Fruit fly (Drosophila melanogaster) whole organism: ENCODE measurements around the gene CG18530.

Experiments used
- CG8478 ChIP-seq: fragments of >200 bp; optimal IDR thresholded peaks from 2 replicates; lab custom pipeline; 2018; ENCODE audit warnings: inconsistent platforms
- Dll ChIP-seq: fragments of >200 bp; optimal IDR thresholded peaks from 2 replicates; lab custom pipeline; 2017
- EcR ChIP-seq, 2 experiments: fragments of >200 bp; optimal IDR thresholded peaks; 2 replicates each; lab custom pipeline; 2017; ENCODE audit warnings: missing biosample characterization in 2 of 2, missing genetic modification characterization in 2 of 2, missing genetic modification reagents in 2 of 2
- pan ChIP-seq: fragments of >200 bp; optimal IDR thresholded peaks from 2 replicates; lab custom pipeline; 2017
- psq ChIP-seq: fragments of >200 bp; optimal IDR thresholded peaks from 2 replicates; lab custom pipeline; 2017
- usp ChIP-seq: fragments of >200 bp; optimal IDR thresholded peaks from 2 replicates; lab custom pipeline; 2017; ENCODE audit warnings: missing biosample characterization, missing genetic modification characterization, mixed read lengths

CG18530 gene

DNA sequence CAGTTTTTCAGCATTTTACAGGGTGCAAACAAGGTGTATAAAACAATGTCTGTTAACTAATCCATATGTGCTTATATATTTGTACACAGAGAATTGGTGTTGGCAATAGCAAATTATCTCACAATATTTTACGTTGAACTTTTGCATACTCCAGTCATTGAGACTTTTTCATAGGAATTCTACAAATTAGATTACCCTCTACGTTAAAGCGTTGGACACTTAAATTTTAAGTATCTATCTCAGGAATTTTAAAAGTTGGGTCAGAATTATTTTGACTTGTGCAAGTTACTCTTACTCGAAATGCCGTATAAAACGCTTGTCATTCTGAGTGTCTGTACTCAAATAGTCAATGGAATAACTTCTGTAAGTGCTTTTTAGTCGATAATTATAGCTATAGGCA is at the start of gene CG18530:
TSS of gene CG18530 (plus strand) at position 301 of the 400 bp plus-strand sequence.
- no peak for TF ChIP-seq usp (GFP tag; lab: Kevin White, UChicago)
- no peak for TF ChIP-seq CG8478 (lab: Kevin White, UChicago)
- no peak for TF ChIP-seq EcR (GFP tag; optimal IDR thresholded peaks at IDR 0.05; lab: Kevin White, UChicago)
- no peak for TF ChIP-seq pan (lab: Kevin White, UChicago)

DNA sequence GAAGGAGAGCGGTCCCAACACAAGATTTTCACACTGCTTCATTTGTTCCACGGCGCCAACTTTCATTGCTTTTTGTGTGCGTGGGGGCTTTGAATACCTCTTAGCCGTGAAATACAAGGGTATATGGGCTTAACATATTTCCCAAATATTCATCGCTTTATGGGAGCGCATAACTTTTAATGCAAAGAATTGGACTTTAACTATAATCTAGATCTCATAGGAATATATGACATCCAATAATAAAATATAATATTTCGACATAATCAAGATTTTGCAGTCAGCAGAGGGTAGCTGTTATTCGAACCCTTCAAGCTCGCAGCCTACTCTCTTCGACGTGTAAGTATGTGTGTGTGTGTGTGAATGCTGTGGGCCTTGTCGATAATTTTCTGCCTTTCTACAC is 41.5 kb upstream of the CG18530 start:
- TF ChIP-seq Dll: no peak
- no peak for TF ChIP-seq CG8478 (lab: Kevin White, UChicago)
- no peak for TF ChIP-seq EcR (GFP tag; optimal IDR thresholded peaks at IDR 0.05; lab: Kevin White, UChicago)
- no peak for TF ChIP-seq pan (lab: Kevin White, UChicago)
- no peak for TF ChIP-seq usp (GFP tag; lab: Kevin White, UChicago)
- no peak for TF ChIP-seq psq (lab: Kevin White, UChicago)

DNA sequence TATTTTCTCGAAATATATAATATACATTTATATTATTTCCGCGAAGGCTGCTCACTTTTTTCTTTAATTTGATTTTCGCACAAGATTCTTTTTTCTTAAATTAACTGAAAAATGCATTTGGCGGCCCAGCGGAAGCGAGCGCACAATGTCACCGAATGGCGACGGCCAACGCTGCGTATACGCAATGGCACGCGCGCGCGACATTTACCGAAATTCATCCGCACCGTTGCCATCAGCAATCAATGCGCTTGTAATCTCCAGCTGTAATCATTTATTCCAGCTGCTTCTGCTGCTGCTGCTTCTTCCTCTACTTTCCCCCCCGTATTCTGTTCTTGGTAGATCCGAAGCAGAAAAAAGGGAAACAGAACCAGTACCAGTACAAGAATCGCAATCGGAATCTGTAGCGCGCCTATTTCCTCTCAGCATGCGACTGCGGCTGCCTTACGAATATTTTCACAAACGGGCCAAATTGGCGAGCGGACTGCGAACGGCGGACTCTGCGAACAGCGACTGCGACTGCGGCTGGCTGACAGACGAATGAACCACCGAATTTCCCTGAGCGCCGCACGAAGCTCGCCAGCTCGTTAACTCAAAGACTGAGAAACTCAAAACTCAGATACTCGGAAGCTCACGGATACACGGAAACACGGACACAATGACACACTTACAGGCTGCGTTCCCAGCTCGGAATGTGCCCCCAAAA is 37.8 kb upstream of the CG18530 start, which contains the start of gene Octbeta2R:
TSS of gene Octbeta2R (minus strand) at position 539 of the 703 bp plus-strand sequence.
- TF ChIP-seq psq (lab: Kevin White, UChicago): no peak
- TF ChIP-seq pan (lab: Kevin White, UChicago): no peak
- TF ChIP-seq CG8478 (lab: Kevin White, UChicago): no peak
- no peak for TF ChIP-seq Dll
- TF ChIP-seq EcR (GFP tag; optimal IDR thresholded peaks at IDR 0.05; lab: Kevin White, UChicago): no peak
- no peak for TF ChIP-seq usp (GFP tag; lab: Kevin White, UChicago)

DNA sequence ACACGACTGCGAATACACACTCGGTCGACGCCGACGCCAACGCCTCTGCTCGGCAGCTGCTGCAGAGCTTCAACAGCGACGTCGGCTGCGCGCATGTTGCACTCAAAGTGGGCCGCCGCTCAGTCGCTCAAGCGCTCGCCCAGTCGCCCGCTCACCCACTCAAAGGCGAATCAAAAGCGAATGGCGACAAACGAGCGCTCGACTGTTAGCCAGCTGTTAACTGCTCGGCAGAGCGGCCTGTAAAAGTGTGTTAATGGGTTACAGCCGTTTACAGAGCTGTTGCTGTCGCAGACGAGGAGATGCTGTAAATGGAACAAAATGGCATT is 37.3 kb upstream of the CG18530 start:
- no peak for TF ChIP-seq usp (GFP tag; lab: Kevin White, UChicago)
- TF ChIP-seq CG8478 (lab: Kevin White, UChicago): no peak
- no peak for TF ChIP-seq Dll
- TF ChIP-seq pan (lab: Kevin White, UChicago): no peak
- no peak for TF ChIP-seq psq (lab: Kevin White, UChicago)
- no peak for TF ChIP-seq EcR (GFP tag; optimal IDR thresholded peaks at IDR 0.05; lab: Kevin White, UChicago)

DNA sequence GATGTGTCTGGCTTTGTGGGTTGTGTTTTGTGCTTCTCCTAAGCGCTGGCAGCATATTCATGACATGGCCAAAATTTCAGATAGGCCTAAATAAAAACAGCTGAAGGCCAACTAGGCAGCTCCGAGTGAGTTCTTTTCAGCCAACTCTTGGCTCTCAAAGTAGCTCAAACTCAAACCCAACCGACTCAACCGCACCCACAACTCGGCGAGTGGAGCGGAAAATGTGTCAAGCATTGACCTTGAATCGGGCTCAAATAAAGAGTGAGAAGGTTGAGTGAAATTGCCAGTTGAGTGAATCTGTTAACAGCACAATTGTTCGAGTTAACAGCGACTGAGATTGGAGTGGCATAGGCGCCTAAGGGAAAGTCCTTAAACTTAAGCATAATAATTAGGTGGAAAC is 21.2 kb upstream of the CG18530 start:
- no peak for TF ChIP-seq pan (lab: Kevin White, UChicago)
- TF ChIP-seq CG8478 (lab: Kevin White, UChicago): no peak
- TF ChIP-seq psq (lab: Kevin White, UChicago): no peak
- TF ChIP-seq usp (GFP tag; lab: Kevin White, UChicago): no peak
- no peak for TF ChIP-seq Dll
- no peak for TF ChIP-seq EcR (GFP tag; optimal IDR thresholded peaks at IDR 0.05; lab: Kevin White, UChicago)

DNA sequence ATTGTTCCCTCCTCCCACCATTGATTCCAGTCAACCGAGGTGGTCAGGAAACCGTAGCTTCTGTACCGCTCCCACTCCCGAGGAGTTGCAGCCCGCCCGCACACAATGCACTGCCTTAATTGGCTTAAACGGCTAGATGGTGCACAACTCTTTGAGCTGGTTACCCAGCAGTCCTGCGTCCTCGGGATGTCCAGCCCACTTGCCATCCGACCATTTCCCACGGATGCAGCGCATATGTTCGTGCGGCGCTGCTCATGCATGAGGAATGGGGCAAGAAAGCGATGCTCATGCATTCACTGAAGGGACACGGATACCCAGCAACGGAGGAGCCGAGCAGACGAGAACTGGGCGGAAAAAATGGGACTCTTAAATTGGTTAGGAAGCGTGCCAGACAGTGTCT is 17.6 kb upstream of the CG18530 start:
- TF ChIP-seq psq (lab: Kevin White, UChicago): no peak

DNA sequence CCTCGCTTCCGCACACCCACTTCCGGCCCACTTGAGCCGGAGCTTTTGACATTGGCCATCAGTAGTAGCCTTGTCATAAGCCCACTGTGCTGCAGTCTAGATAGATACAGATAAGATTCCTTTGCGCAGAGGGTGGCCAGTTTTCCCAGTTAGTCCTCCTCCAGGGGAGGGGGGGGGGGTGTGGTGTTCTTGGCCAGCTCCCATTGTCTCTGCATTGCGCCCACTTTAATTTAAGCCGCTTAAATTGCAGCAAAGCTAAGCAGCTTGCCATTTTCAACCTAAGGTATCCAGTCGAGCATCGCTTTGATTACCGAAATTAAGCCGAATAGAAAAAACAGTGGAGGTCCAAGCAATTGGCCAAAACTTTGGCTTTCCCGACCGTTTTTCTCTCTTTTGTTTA is 10.4 kb upstream of the CG18530 start:
- TF ChIP-seq psq (lab: Kevin White, UChicago): no peak
- TF ChIP-seq pan (lab: Kevin White, UChicago): no peak
- TF ChIP-seq Dll: no peak
- TF ChIP-seq EcR (GFP tag; optimal IDR thresholded peaks at IDR 0.05; lab: Kevin White, UChicago): no peak
- TF ChIP-seq usp (GFP tag; lab: Kevin White, UChicago): no peak
- no peak for TF ChIP-seq CG8478 (lab: Kevin White, UChicago)

DNA sequence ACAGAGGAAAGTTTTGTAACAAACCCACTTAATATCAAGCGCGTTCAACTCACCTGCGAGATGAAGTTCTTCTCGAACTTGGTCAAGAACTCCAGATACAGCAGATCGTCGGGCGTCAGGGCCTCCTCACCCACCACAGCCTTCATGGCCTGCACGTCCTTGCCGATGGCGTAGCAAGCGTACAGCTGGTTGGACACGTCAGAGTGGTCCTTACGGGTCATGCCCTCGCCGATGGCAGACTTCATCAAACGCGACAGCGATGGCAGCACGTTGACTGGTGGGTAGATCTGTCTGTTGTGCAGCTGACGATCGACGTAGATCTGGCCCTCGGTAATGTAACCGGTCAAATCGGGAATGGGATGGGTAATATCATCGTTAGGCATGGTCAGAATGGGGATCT is 8.2 kb upstream of the CG18530 start:
- TF ChIP-seq psq (lab: Kevin White, UChicago) (no peak), pan (lab: Kevin White, UChicago) (no peak), usp (GFP tag; lab: Kevin White, UChicago) (no peak), CG8478 (lab: Kevin White, UChicago) (no peak), EcR (GFP tag; optimal IDR thresholded peaks at IDR 0.05; lab: Kevin White, UChicago) (no peak), Dll (no peak)

DNA sequence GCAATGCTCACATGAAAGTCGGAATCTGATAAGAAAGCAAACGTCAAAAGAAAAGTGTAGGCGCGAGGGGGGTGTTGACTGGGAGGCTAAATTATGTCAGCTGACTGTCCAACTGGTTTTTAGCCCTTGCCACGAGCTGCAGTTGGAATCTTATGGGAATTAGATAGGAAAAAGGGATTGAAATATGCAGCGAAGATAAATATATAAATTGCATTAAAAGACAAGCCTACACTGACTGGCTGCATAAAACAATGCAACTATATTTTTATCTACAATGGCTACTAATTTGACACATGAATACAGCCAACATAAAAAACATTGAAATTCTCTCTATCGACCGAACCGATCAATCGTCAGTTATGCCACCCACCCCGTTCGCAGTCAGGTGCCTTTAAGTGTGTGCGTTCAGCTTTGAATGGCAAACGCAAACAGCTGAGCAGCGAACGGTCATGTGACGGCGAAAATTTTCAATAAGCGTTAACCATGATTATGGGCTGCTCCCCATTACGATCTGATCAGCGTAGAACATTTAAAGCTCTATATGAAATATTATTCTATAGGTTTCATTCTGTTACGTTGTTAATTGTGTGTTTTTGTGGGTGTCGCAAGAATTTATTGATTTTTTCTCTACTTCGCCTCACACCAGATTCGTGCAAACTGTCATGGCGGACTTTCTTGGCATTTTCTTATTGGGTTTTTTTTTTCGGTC is 6.3 kb upstream of the CG18530 start:
- TF ChIP-seq usp (GFP tag; lab: Kevin White, UChicago): no peak

DNA sequence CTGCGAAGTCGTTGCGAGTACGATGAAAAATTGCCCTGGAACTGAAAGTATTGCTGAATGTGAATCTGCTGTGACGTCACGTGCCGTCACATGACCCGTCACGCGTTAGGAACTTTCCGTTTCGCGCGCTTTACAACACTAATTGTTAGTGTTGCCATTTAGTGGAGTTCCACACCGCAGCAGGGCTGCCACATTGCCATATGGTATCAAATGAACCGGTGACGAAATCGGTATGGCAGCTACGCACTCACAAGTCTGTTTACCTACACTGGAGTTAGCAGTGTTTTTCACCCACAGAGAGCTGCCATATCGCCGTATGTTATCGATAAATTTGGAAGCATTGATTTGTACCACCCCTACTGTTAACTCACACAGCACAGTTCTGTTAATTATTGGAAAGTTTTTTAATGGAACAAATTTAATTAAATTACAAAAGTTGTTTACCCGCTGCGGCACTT is 5.4 kb upstream of the CG18530 start, which contains the start of the genes Vha55 and Snx3:
TSS of gene Vha55 (minus strand) at position 139 of the 458 bp plus-strand sequence.
TSS of gene Snx3 (plus strand) at position 341 of the 458 bp plus-strand sequence.
- TF ChIP-seq EcR (GFP tag; optimal IDR thresholded peaks at IDR 0.05; lab: Kevin White, UChicago) (no peak), pan (lab: Kevin White, UChicago) (no peak), CG8478 (lab: Kevin White, UChicago) (no peak), psq (lab: Kevin White, UChicago) (no peak), Dll (no peak), usp (GFP tag; lab: Kevin White, UChicago) (no peak)

DNA sequence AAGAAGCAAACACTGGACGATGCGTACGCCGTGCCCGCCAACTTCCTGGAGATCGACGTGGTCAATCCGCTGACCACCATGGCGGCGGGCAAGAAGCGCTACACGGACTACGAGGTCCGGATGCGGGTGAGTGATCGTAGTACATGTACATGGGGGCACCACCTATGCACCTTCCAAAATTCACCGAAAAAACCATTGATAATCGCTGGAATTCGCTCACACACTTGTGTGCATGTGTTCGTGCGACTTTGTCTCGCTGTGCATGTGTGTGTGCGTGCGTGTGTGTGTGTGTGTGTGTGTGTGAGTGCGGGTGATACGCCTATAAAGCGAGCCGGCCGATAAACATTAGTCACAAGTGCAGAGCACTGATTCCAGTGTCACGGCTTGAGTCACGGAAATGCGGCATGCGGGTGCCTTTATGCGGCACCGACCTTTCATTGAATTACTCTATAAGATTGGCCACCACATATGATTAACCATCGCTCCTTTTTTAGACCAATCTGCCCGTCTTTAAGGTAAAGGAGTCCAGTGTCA is 4.7 kb upstream of the CG18530 start:
- TF ChIP-seq Dll: no peak
- TF ChIP-seq EcR (GFP tag; optimal IDR thresholded peaks at IDR 0.05; lab: Kevin White, UChicago): no peak
- TF ChIP-seq CG8478 (lab: Kevin White, UChicago): peak; percentile 9

DNA sequence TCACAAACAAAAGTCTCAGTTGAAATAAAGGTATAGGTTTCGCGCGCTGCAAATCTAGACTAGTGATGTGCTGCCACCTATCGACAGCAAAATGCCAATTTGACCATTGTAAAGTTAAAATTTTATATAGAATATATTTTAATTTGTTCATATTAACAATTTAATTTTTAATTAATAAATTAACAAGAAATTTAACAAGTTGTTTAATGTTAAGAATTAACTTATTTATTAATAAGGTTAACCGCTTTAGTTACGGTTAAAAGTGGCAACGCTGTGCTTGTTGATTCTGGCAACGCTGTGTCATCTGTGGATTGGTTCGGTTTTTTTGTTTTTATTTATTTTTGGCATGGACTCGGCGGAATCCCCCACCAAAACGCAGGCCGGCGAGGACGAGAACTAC is 2.8 kb upstream of the CG18530 start, which contains the start of gene Not10:
TSS of gene Not10 (plus strand) at position 279 of the 400 bp plus-strand sequence.
- no peak for TF ChIP-seq psq (lab: Kevin White, UChicago)
- no peak for TF ChIP-seq pan (lab: Kevin White, UChicago)
- TF ChIP-seq usp (GFP tag; lab: Kevin White, UChicago): no peak
- no peak for TF ChIP-seq Dll
- no peak for TF ChIP-seq CG8478 (lab: Kevin White, UChicago)
- no peak for TF ChIP-seq EcR (GFP tag; optimal IDR thresholded peaks at IDR 0.05; lab: Kevin White, UChicago)
